Fruit fly (Drosophila melanogaster): ENCODE data around the gene CG46468.

The CG46468 gene

dm6 chr2L:9568360-9569088, 3.3 kb upstream of the CG46468 start, which contains the start of gene brwl (continued):
- no peak for TF ChIP-seq CG7963 (GFP tag; IDR thresholded peaks at IDR 0.05; ENCODE audit: partially characterized antibody)
- peak; percentile 97 for TF ChIP-seq slou (GFP tag; optimal IDR thresholded peaks at IDR 0.05)
- peak; percentile 20 for TF ChIP-seq pzg (GFP tag; optimal IDR thresholded peaks at IDR 0.05)
- TF ChIP-seq CG17568 (GFP tag; optimal IDR thresholded peaks at IDR 0.05) = peak; percentile 96
- peak; percentile 91 for TF ChIP-seq abd-A (tag; optimal IDR thresholded peaks at IDR 0.05)
- peak; percentile 95 for TF ChIP-seq CG1792 (GFP tag; optimal IDR thresholded peaks at IDR 0.05)
- TF ChIP-seq CG6854 (GFP tag; optimal IDR thresholded peaks at IDR 0.05) = peak; percentile 99
- TF ChIP-seq pfk (GFP tag; optimal IDR thresholded peaks at IDR 0.05) = peak; percentile 26
- TF ChIP-seq CG2199 (GFP tag; IDR thresholded peaks at IDR 0.05) = peak; percentile 98
- peak; percentile 90 for TF ChIP-seq CG31365 (tag; optimal IDR thresholded peaks at IDR 0.05)
- peak; percentile 98 to 99 for TF ChIP-seq Pdp1 (GFP tag; optimal IDR thresholded peaks at IDR 0.05)
- peak; percentile 97 for TF ChIP-seq Dad (GFP tag; optimal IDR thresholded peaks at IDR 0.05)
- peak; percentile 95 for TF ChIP-seq ham (GFP tag; IDR thresholded peaks at IDR 0.05)
- TF ChIP-seq da (GFP tag; optimal IDR thresholded peaks at IDR 0.05) = peak; percentile 95
- TF ChIP-seq sens-2 (GFP tag; IDR thresholded peaks at IDR 0.05) = peak; percentile 95
- peak; percentile 98 for TF ChIP-seq CG1529 (GFP tag; optimal IDR thresholded peaks at IDR 0.05)
- TF ChIP-seq CG9797 (GFP tag; optimal IDR thresholded peaks at IDR 0.05) = peak; percentile 69
- peak; percentile 99 for TF ChIP-seq CG13775 (GFP tag; optimal IDR thresholded peaks at IDR 0.05)
- no peak for TF ChIP-seq prd (optimal IDR thresholded peaks at IDR 0.05)
- peak; percentile 99 for TF ChIP-seq prd (GFP tag; IDR thresholded peaks at IDR 0.05)
- TF ChIP-seq odd (GFP tag; optimal IDR thresholded peaks at IDR 0.05) = peak; percentile 99
- TF ChIP-seq gce (GFP tag; IDR thresholded peaks at IDR 0.05) = peak; percentile 94
- peak; percentile 95 for TF ChIP-seq dan (GFP tag; IDR thresholded peaks at IDR 0.05)
- peak; percentile 97 for TF ChIP-seq Mad (GFP tag; optimal IDR thresholded peaks at IDR 0.05)
- peak; percentile 99 for TF ChIP-seq CG10462 (GFP tag; optimal IDR thresholded peaks at IDR 0.05)
- TF ChIP-seq Sox102F (GFP tag; optimal IDR thresholded peaks at IDR 0.05) = peak; percentile 99
- no peak for TF ChIP-seq CG2129 (GFP tag; IDR thresholded peaks at IDR 0.05; ENCODE audit: partially characterized antibody)
- TF ChIP-seq fu2 (GFP tag; optimal IDR thresholded peaks at IDR 0.05) = peak; percentile 96
- TF ChIP-seq fd64A (GFP tag; optimal IDR thresholded peaks at IDR 0.05) = peak; percentile 95
- TF ChIP-seq so (GFP tag; IDR thresholded peaks at IDR 0.05) = peak; percentile 99
- TF ChIP-seq CG6791 (GFP tag; IDR thresholded peaks at IDR 0.05; ENCODE audit: partially characterized antibody) = no peak
- TF ChIP-seq CG42726 (GFP tag; IDR thresholded peaks at IDR 0.05; ENCODE audit: partially characterized antibody) = no peak
- peak; percentile 93 for TF ChIP-seq D (optimal IDR thresholded peaks at IDR 0.05)
- peak; percentile 99 for TF ChIP-seq D (GFP tag; optimal IDR thresholded peaks at IDR 0.05)
- TF ChIP-seq Oli (tag; optimal IDR thresholded peaks at IDR 0.05) = peak; percentile 99
- peak; percentile 97 for TF ChIP-seq gcm2 (GFP tag; optimal IDR thresholded peaks at IDR 0.05)
- TF ChIP-seq sima (GFP tag; optimal IDR thresholded peaks at IDR 0.05) = peak; percentile 95
- TF ChIP-seq lab (GFP tag; optimal IDR thresholded peaks at IDR 0.05) = peak; percentile 99
- TF ChIP-seq Lpt (GFP tag; optimal IDR thresholded peaks at IDR 0.05) = no peak
- TF ChIP-seq CG2875 (GFP tag; optimal IDR thresholded peaks at IDR 0.05) = peak; percentile 99
- TF ChIP-seq jigr1 (GFP tag; IDR thresholded peaks at IDR 0.05) = peak; percentile 98
- peak; percentile 98 for TF ChIP-seq maf-S (GFP tag; optimal IDR thresholded peaks at IDR 0.05)
- peak; percentile 97 for TF ChIP-seq CG11456 (GFP tag; IDR thresholded peaks at IDR 0.05)
- peak; percentile 98 for TF ChIP-seq pho (GFP tag; optimal IDR thresholded peaks at IDR 0.05)
- TF ChIP-seq ATbp (GFP tag; optimal IDR thresholded peaks at IDR 0.05) = peak; percentile 98
- TF ChIP-seq Doc3 (GFP tag; IDR thresholded peaks at IDR 0.05; ENCODE audit: partially characterized antibody) = no peak
- peak; percentile 98 for TF ChIP-seq CG14014 (GFP tag; IDR thresholded peaks at IDR 0.05)
- peak; percentile 85 for TF ChIP-seq HLHmδ (GFP tag; optimal IDR thresholded peaks at IDR 0.05)
- TF ChIP-seq ERR (GFP tag; optimal IDR thresholded peaks at IDR 0.05) = peak; percentile 96
- TF ChIP-seq bowl (GFP tag; IDR thresholded peaks at IDR 0.05) = peak; percentile 94
